Worm (Caenorhabditis elegans): ENCODE results near the gene F58H1.8.

F58H1.8 gene

ce11 chrV:11919639-11920038 is 15.3 kb upstream of the F58H1.8 start:
- no peak for TF ChIP-seq mxl-2 (GFP tag; conservative IDR thresholded peaks at IDR 0.05)
- TF ChIP-seq daf-19 (GFP tag; conservative IDR thresholded peaks at IDR 0.05): 0 out of 2 replicates have a peak, but pooled peaks have one; percentile 53
- no peak for TF ChIP-seq pqm-1 (tag; optimal IDR thresholded peaks at IDR 0.05)
- peak; percentile 12 for TF ChIP-seq hlh-11 (tag; optimal IDR thresholded peaks at IDR 0.05)
- no peak for TF ChIP-seq php-3 (GFP tag; IDR thresholded peaks at IDR 0.05)
- TF ChIP-seq ZK337.2 (GFP tag; IDR thresholded peaks at IDR 0.05): no peak
- no peak for TF ChIP-seq dpl-1 (GFP tag; optimal IDR thresholded peaks at IDR 0.05)
- TF ChIP-seq fos-1 (tag; optimal IDR thresholded peaks at IDR 0.05): no peak

- peak; percentile 88 for TF ChIP-seq hlh-11 (tag; optimal IDR thresholded peaks at IDR 0.05)
- no peak for TF ChIP-seq set-16 (GFP tag; IDR thresholded peaks at IDR 0.05)
- peak; percentile 73 for TF ChIP-seq mep-1 (tag; optimal IDR thresholded peaks at IDR 0.05)
- TF ChIP-seq T20F7.1 (GFP tag; optimal IDR thresholded peaks at IDR 0.05): peak; percentile 23
- TF ChIP-seq ama-1 (optimal IDR thresholded peaks at IDR 0.05): peak; percentile 34
- no peak for TF ChIP-seq daf-16 (GFP tag; optimal IDR thresholded peaks at IDR 0.05)
- TF ChIP-seq daf-16 (tag; optimal IDR thresholded peaks at IDR 0.05): peak; percentile 80
- peak; percentile 21 for TF ChIP-seq rbr-2 (tag; optimal IDR thresholded peaks at IDR 0.05)
- TF ChIP-seq dpl-1 (GFP tag; optimal IDR thresholded peaks at IDR 0.05): peak; percentile 9
- TF ChIP-seq nhr-77 (tag; optimal IDR thresholded peaks at IDR 0.05): peak; percentile 69
- 0 out of 2 replicates have a peak, but pooled peaks have one; percentile 51 for TF ChIP-seq Y75B8A.6 (GFP tag; IDR thresholded peaks at IDR 0.05)
- peak; percentile 5 for TF ChIP-seq duxl-1 (tag; optimal IDR thresholded peaks at IDR 0.05; ENCODE audit: poor library complexity)
- TF ChIP-seq nhr-28 (tag; optimal IDR thresholded peaks at IDR 0.05): peak; percentile 84
- TF ChIP-seq F10B5.3 (tag; optimal IDR thresholded peaks at IDR 0.05): no peak
- TF ChIP-seq nhr-10 (tag; optimal IDR thresholded peaks at IDR 0.05): peak; percentile 3
- TF ChIP-seq tra-1 (GFP tag; IDR thresholded peaks at IDR 0.05): peak; percentile 46; the same call in 1 of the 2 replicates
- peak; percentile 75 for TF ChIP-seq dve-1 (tag; optimal IDR thresholded peaks at IDR 0.05; ENCODE audit: insufficient read depth)
- TF ChIP-seq hmg-1.1 (GFP tag; IDR thresholded peaks at IDR 0.05): peak; percentile 33; the same call in 1 of the 2 replicates
- peak in 1 of 2 experiments; percentile 39 for TF ChIP-seq hif-1 (tag; optimal IDR thresholded peaks at IDR 0.05)
- TF ChIP-seq pqm-1 (tag; optimal IDR thresholded peaks at IDR 0.05): peak; percentile 36
- no peak for TF ChIP-seq daf-8 (GFP tag; IDR thresholded peaks at IDR 0.05)
- TF ChIP-seq vab-7 (GFP tag; IDR thresholded peaks at IDR 0.05): no peak
- TF ChIP-seq dmd-6 (GFP tag; IDR thresholded peaks at IDR 0.05): peak; percentile 85
- TF ChIP-seq nhr-11 (tag; optimal IDR thresholded peaks at IDR 0.05): peak; percentile 30
- peak in 1 of 2 experiments; percentile 73 for TF ChIP-seq mdl-1 (tag; optimal IDR thresholded peaks at IDR 0.05)
- TF ChIP-seq lsy-2 (tag; optimal IDR thresholded peaks at IDR 0.05): peak in 1 of 2 experiments; percentile 45
- TF ChIP-seq hlh-30 (tag; optimal IDR thresholded peaks at IDR 0.05; ENCODE audit: insufficient read depth): peak; percentile 88
- TF ChIP-seq lin-13 (GFP tag; optimal IDR thresholded peaks at IDR 0.05): no peak
- TF ChIP-seq php-3 (GFP tag; IDR thresholded peaks at IDR 0.05): 0 out of 2 replicates have a peak, but pooled peaks have one; percentile 18
- TF ChIP-seq mxl-3 (GFP tag; optimal IDR thresholded peaks at IDR 0.05): peak; percentile 60
- no peak for TF ChIP-seq zag-1 (tag; optimal IDR thresholded peaks at IDR 0.05)
- no peak for TF ChIP-seq nhr-102 (tag; optimal IDR thresholded peaks at IDR 0.05)
- no peak for TF ChIP-seq daf-12 (tag; optimal IDR thresholded peaks at IDR 0.05)
- no peak for TF ChIP-seq lim-7 (GFP tag; IDR thresholded peaks at IDR 0.05)
- peak; percentile 27; the same call in 1 of the 2 replicates for TF ChIP-seq lin-1 (GFP tag; IDR thresholded peaks at IDR 0.05)
Observed at ce11 chrV:11921229-11921628, 13.7 kb upstream of the F58H1.8 start.
